Worm (Caenorhabditis elegans) whole organism, L4 larva: ENCODE data around the gene ZK697.1.

Source experiments
- F26F4.8 ChIP-seq: fragments of 200-800 bp; sonication (Bioruptor generic); conservative IDR thresholded peaks from 2 replicates; pipeline ENCODE4 v1.3.6; 2022; ENCODE audit warnings: missing genetic modification characterization, missing compliant biosample characterization
- Y48G9A.11 ChIP-seq: fragments of 200-800 bp; sonication (Bioruptor generic); IDR thresholded peaks from 2 replicates; pipeline ENCODE4 v1.3.6; 2022; ENCODE audit warnings: missing genetic modification reagents, missing genetic modification characterization, missing compliant biosample characterization
- aha-1 ChIP-seq: fragments of 150-350 bp; peaks from one replicate; lab custom pipeline; 2014; ENCODE audit warnings: missing biosample characterization, missing genetic modification characterization
- aly-2 ChIP-seq: sonication (generic microtip); optimal IDR thresholded peaks from 2 replicates; lab custom pipeline; 2018; ENCODE audit warnings: missing biosample characterization, missing genetic modification characterization
- ama-1 ChIP-seq: fragments of 150-350 bp; optimal IDR thresholded peaks from 2 replicates; lab custom pipeline; 2014; ENCODE audit warnings: inconsistent platforms, mixed read lengths
- ceh-44 ChIP-seq: fragments of 200-800 bp; sonication (Bioruptor generic); IDR thresholded peaks from 2 replicates; pipeline ENCODE4 v1.3.6; 2022; ENCODE audit warnings: missing genetic modification reagents, missing genetic modification characterization, missing compliant biosample characterization
- ceh-82 ChIP-seq: sonication (generic microtip); optimal IDR thresholded peaks from 2 replicates; lab custom pipeline; 2017; ENCODE audit warnings: missing biosample characterization, missing genetic modification characterization
- daf-16 ChIP-seq, 3 experiments: sonication (generic microtip); optimal IDR thresholded peaks; 2 replicates each; lab custom pipeline; 2016 to 2017; ENCODE audit warnings: missing genetic modification characterization in 3 of 3, missing genetic modification reagents in 3 of 3, mild to moderate bottlenecking in 2 of 3, missing compliant biosample characterization in 2 of 3, missing biosample characterization in 1 of 3, moderate library complexity in 1 of 3
- daf-19 ChIP-seq: fragments of 200-800 bp; sonication (Bioruptor generic); conservative IDR thresholded peaks from 2 replicates; pipeline ENCODE4 v1.3.6; 2022; ENCODE audit warnings: missing genetic modification characterization, missing compliant biosample characterization
- daf-8 ChIP-seq: fragments of 200-800 bp; sonication (Bioruptor generic); IDR thresholded peaks from 2 replicates; pipeline ENCODE4 v1.3.6; 2022; ENCODE audit warnings: missing genetic modification characterization, missing compliant biosample characterization
- dmd-9 ChIP-seq: fragments of 200-800 bp; sonication (Bioruptor generic); IDR thresholded peaks from 2 replicates; pipeline ENCODE4 v1.3.6; 2022; ENCODE audit warnings: missing genetic modification reagents, missing genetic modification characterization, missing compliant biosample characterization
- dve-1 ChIP-seq: sonication (generic microtip); optimal IDR thresholded peaks from 2 replicates; lab custom pipeline; 2017; ENCODE audit warnings: antibody characterized with exemption, mild to moderate bottlenecking, missing genetic modification characterization, missing compliant biosample characterization; ENCODE audit not compliant: insufficient read depth
- egl-27 ChIP-seq: sonication (generic microtip); optimal IDR thresholded peaks from 3 replicates; lab custom pipeline; 2017; ENCODE audit warnings: missing biosample characterization, missing genetic modification reagents, missing genetic modification characterization
- gei-8 ChIP-seq: fragments of 200-800 bp; sonication (Bioruptor generic); optimal IDR thresholded peaks from 2 replicates; lab custom pipeline; 2018; ENCODE audit warnings: mild to moderate bottlenecking, missing genetic modification characterization, missing compliant biosample characterization
- hlh-11 ChIP-seq: fragments of 200-800 bp; sonication (Bioruptor generic); optimal IDR thresholded peaks from 2 replicates; lab custom pipeline; 2018; ENCODE audit warnings: mild to moderate bottlenecking, missing genetic modification characterization, missing compliant biosample characterization
- hlh-30 ChIP-seq: sonication (generic microtip); optimal IDR thresholded peaks from 2 replicates; lab custom pipeline; 2017; ENCODE audit warnings: antibody characterized with exemption, mild to moderate bottlenecking, missing genetic modification characterization, missing compliant biosample characterization; ENCODE audit not compliant: insufficient read depth
- hmg-1.1 ChIP-seq: fragments of 200-800 bp; sonication (Bioruptor generic); IDR thresholded peaks from 2 replicates; pipeline ENCODE4 v1.3.6; 2022; ENCODE audit warnings: missing genetic modification reagents, missing genetic modification characterization, missing compliant biosample characterization
- jun-1 ChIP-seq: fragments of 150-350 bp; optimal IDR thresholded peaks from 2 replicates; lab custom pipeline; 2014; ENCODE audit warnings: missing biosample characterization, missing genetic modification reagents, missing genetic modification characterization
- lim-7 ChIP-seq: fragments of 200-800 bp; sonication (Bioruptor generic); IDR thresholded peaks from 2 replicates; pipeline ENCODE4 v1.3.6; 2022; ENCODE audit warnings: missing genetic modification characterization, missing compliant biosample characterization
- lin-15B ChIP-seq: fragments of 150-350 bp; sonication (generic microtip); optimal IDR thresholded peaks from 3 replicates; lab custom pipeline; 2014; ENCODE audit warnings: missing biosample characterization, missing genetic modification characterization
- lsy-2 ChIP-seq, 2 experiments: fragments of 150-350 bp in 1 of 2; sonication (generic microtip) in 1 of 2; optimal IDR thresholded peaks; 2 replicates each; lab custom pipeline; 2014 to 2017; ENCODE audit warnings: missing biosample characterization in 2 of 2, missing genetic modification characterization in 2 of 2
- mdl-1 ChIP-seq, 2 experiments: fragments of 150-350 bp in 1 of 2; sonication (generic microtip) in 1 of 2; optimal IDR thresholded peaks; 2 replicates each; lab custom pipeline; 2014 to 2017; ENCODE audit warnings: missing biosample characterization in 2 of 2, missing genetic modification characterization in 2 of 2
- mep-1 ChIP-seq: fragments of 150-350 bp; sonication (generic microtip); optimal IDR thresholded peaks from 3 replicates; lab custom pipeline; 2014; ENCODE audit warnings: missing biosample characterization, missing genetic modification characterization
- mes-2 ChIP-seq: sonication (generic microtip); optimal IDR thresholded peaks from 2 replicates; lab custom pipeline; 2016; ENCODE audit warnings: missing genotype, mild to moderate bottlenecking, missing genetic modification characterization, missing compliant biosample characterization; ENCODE audit not compliant: poor library complexity, severe bottlenecking
- nhr-10 ChIP-seq: fragments of 150-350 bp; optimal IDR thresholded peaks from 2 replicates; lab custom pipeline; 2014; ENCODE audit warnings: missing biosample characterization, missing genetic modification characterization
- nhr-11 ChIP-seq: fragments of 150-350 bp; optimal IDR thresholded peaks from 2 replicates; lab custom pipeline; 2014; ENCODE audit warnings: missing biosample characterization, missing genetic modification characterization
- nhr-25 ChIP-seq: sonication (generic microtip); optimal IDR thresholded peaks from 2 replicates; lab custom pipeline; 2017; ENCODE audit warnings: missing genetic modification characterization, mild to moderate bottlenecking, missing compliant biosample characterization, antibody characterized with exemption, moderate library complexity, borderline replicate concordance; ENCODE audit not compliant: insufficient read depth
- nhr-28 ChIP-seq: fragments of 150-350 bp; optimal IDR thresholded peaks from 2 replicates; lab custom pipeline; 2014; ENCODE audit warnings: missing biosample characterization, missing genetic modification characterization
- nhr-42 ChIP-seq: fragments of 200-800 bp; sonication (Bioruptor generic); IDR thresholded peaks from 2 replicates; pipeline ENCODE4 v1.3.6; 2022; ENCODE audit warnings: missing genetic modification characterization, missing compliant biosample characterization
- nhr-48 ChIP-seq: sonication (generic microtip); optimal IDR thresholded peaks from 2 replicates; lab custom pipeline; 2016; ENCODE audit warnings: mild to moderate bottlenecking, missing genetic modification characterization, missing compliant biosample characterization
- snpc-1.2 ChIP-seq: fragments of 200-800 bp; sonication (Bioruptor generic); IDR thresholded peaks from 2 replicates; pipeline ENCODE4 v1.3.6; 2022; ENCODE audit warnings: missing genetic modification reagents, missing genetic modification characterization, missing compliant biosample characterization
- snpc-4 ChIP-seq: fragments of 150-350 bp; optimal IDR thresholded peaks from 2 replicates; lab custom pipeline; 2014; ENCODE audit warnings: missing biosample characterization, missing genetic modification characterization
- spr-3 ChIP-seq: fragments of 200-800 bp; sonication (Bioruptor generic); optimal IDR thresholded peaks from 2 replicates; lab custom pipeline; 2018; ENCODE audit warnings: mild to moderate bottlenecking, missing genetic modification characterization, missing compliant biosample characterization
- tag-97 ChIP-seq: fragments of 200-800 bp; sonication (Bioruptor generic); IDR thresholded peaks from 2 replicates; pipeline ENCODE4 v1.3.6; 2022; ENCODE audit warnings: missing genetic modification characterization, missing compliant biosample characterization
- unc-39 ChIP-seq: sonication (generic microtip); optimal IDR thresholded peaks from 2 replicates; lab custom pipeline; 2017; ENCODE audit warnings: missing biosample characterization, missing genetic modification characterization
- unc-62 ChIP-seq, 3 experiments: fragments of 150-350 bp in 1 of 3; sonication (generic microtip); optimal IDR thresholded peaks in 2 of 3; peaks in 1 of 3; 1 replicate in 1 of 3; 2 replicates in 2 of 3; lab custom pipeline; 2014 to 2017; ENCODE audit warnings: missing biosample characterization in 3 of 3, missing genetic modification characterization in 3 of 3, missing genetic modification reagents in 3 of 3, missing genotype in 1 of 3
- vab-7 ChIP-seq: fragments of 200-800 bp; sonication (Bioruptor generic); IDR thresholded peaks from 2 replicates; pipeline ENCODE4 v1.3.6; 2022; ENCODE audit warnings: missing genetic modification reagents, missing genetic modification characterization, missing compliant biosample characterization
- zip-11 ChIP-seq: fragments of 200-800 bp; sonication (Bioruptor generic); IDR thresholded peaks from 2 replicates; pipeline ENCODE4 v1.3.6; 2022; ENCODE audit warnings: missing genetic modification characterization, missing compliant biosample characterization
- ztf-7 ChIP-seq: fragments of 150-350 bp; optimal IDR thresholded peaks from 2 replicates; lab custom pipeline; 2014; ENCODE audit warnings: missing biosample characterization, missing genetic modification characterization

ZK697.1 gene

ce11 chrV:1771727-1772126 is 19.1 kb downstream of the ZK697.1 start, which contains the start of gene dhs-13 (continued):
- TF ChIP-seq nhr-10 (tag; lab: Kevin White, UChicago), result no peak
- no peak for TF ChIP-seq Y48G9A.11 (GFP tag; lab: Robert Waterston, UW)
- no peak for TF ChIP-seq ztf-7 (tag; lab: Kevin White, UChicago)
- peak; percentile 28 for TF ChIP-seq mep-1
- no peak for TF ChIP-seq dmd-9
- no peak for TF ChIP-seq gei-8 (GFP tag; lab: Kevin White, UChicago)
- no peak for TF ChIP-seq nhr-42 (GFP tag; lab: Robert Waterston, UW)
- TF ChIP-seq snpc-4, result no peak
- TF ChIP-seq ceh-82, result no peak
- no peak for TF ChIP-seq nhr-11 (tag; lab: Kevin White, UChicago)
- TF ChIP-seq nhr-48 (tag; lab: Kevin White, UChicago), result no peak
- TF ChIP-seq jun-1, result no peak
- no peak for TF ChIP-seq snpc-1.2 (GFP tag; lab: Robert Waterston, UW)
- TF ChIP-seq daf-19, result no peak
- no peak for TF ChIP-seq lim-7 (GFP tag; lab: Robert Waterston, UW)
- peak in 1 of 2 experiments; percentile 28 for TF ChIP-seq daf-16 (GFP tag; optimal IDR thresholded peaks at IDR 0.05; lab: Kevin White, UChicago)
- TF ChIP-seq daf-16 (tag; optimal IDR thresholded peaks at IDR 0.05; lab: Kevin White, UChicago), result peak; percentile 4
- no peak for TF ChIP-seq ama-1 (lab: Kevin White, UChicago)
- TF ChIP-seq vab-7 (GFP tag; lab: Robert Waterston, UW), result no peak
- TF ChIP-seq nhr-28 (tag; lab: Kevin White, UChicago), result peak; percentile 76
- TF ChIP-seq lin-15B (tag; lab: Kevin White, UChicago), result no peak
- TF ChIP-seq zip-11, result no peak
- no peak for TF ChIP-seq unc-62 (GFP tag; optimal IDR thresholded peaks at IDR 0.05 in 1 of 2; lab: Kevin White, UChicago)
- TF ChIP-seq unc-62 (tag; optimal IDR thresholded peaks at IDR 0.05; lab: Kevin White, UChicago), result no peak
- no peak for TF ChIP-seq unc-39 (tag; lab: Kevin White, UChicago)
- TF ChIP-seq egl-27, result no peak
- peak; percentile 83 for TF ChIP-seq hlh-11 (tag; lab: Kevin White, UChicago)
- TF ChIP-seq F26F4.8 (GFP tag; lab: Robert Waterston, UW), result no peak
- TF ChIP-seq ceh-44 (GFP tag; lab: Robert Waterston, UW), result no peak
- TF ChIP-seq spr-3, result no peak
- TF ChIP-seq mdl-1 (tag; optimal IDR thresholded peaks at IDR 0.05; lab: Kevin White, UChicago), result peak in 1 of 2 experiments; percentile 14
- TF ChIP-seq daf-8 (GFP tag; lab: Robert Waterston, UW), result no peak
- TF ChIP-seq aly-2, result no peak
- TF ChIP-seq nhr-25 (tag; lab: Kevin White, UChicago), result no peak

- peak; percentile 18 for TF ChIP-seq hlh-30 (tag; lab: Kevin White, UChicago)
- peak; percentile 39 for TF ChIP-seq aha-1 (tag; lab: Kevin White, UChicago)
- peak in 1 of 2 experiments; percentile 14 for TF ChIP-seq lsy-2 (tag; optimal IDR thresholded peaks at IDR 0.05; lab: Kevin White, UChicago)
- no peak for TF ChIP-seq tag-97 (GFP tag; lab: Robert Waterston, UW)
- TF ChIP-seq hmg-1.1 (GFP tag; lab: Robert Waterston, UW), result no peak
- TF ChIP-seq dve-1 (tag; lab: Kevin White, UChicago), result peak; percentile 3
- TF ChIP-seq mes-2, result peak; percentile 18
Observed at ce11 chrV:1773120-1773519, 20.5 kb downstream of the ZK697.1 start.
